Worm (Caenorhabditis elegans): ENCODE results near the gene F53A3.1.

F53A3.1 gene

DNA sequence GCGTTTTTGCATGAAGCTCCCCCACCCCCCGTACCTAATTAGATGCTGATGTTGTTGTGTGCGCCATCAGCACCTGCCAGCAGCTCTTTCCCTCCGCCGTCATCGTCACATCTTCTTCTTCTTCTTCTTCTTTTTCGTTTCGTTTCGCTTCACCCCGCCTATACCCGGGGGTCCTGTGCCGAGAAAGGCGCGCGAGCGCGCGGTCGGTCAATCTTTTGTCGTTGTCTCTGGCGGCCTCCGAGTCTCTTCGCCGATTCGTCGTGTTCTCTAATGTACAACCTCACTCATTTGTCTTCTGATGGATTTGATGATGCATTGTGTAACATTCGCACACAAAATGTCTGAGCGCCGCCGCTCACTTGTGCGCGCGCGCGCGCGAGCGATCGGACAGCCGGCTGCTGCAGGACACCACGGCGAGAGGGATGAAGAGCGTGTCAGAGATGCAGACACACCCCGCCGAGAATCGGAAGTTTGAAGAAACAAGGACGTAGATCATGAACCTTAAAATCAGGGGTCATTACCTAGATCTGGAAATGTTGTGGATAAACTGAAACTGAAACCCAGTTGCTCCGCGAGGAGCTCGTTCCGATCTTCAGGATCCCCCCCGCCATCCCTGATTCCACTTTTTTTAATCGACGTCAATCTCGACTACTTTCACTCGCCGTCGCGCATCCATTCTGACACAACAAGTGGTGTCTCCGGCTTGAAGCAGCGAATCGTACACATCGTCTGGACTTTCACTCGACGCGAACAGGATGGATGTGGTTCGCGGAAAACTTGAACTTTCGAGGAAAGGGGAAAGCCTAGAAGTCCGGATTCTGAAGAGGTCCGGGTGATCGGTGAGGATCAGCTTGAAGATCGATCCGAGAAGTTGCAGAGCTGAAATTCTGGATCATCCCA is 19.8 kb downstream of the F53A3.1 start:
- TF ChIP-seq ztf-11 (tag; optimal IDR thresholded peaks at IDR 0.05) (peak; percentile 39), sma-3 (GFP tag; optimal IDR thresholded peaks at IDR 0.05) (peak; percentile 91), Y55F3AM.14 (GFP tag; optimal IDR thresholded peaks at IDR 0.05) (peak; percentile 99), R02D3.7 (tag; optimal IDR thresholded peaks at IDR 0.05) (no peak), unc-62 (GFP tag; optimal IDR thresholded peaks at IDR 0.05) (peak; percentile 78), alr-1 (tag; optimal IDR thresholded peaks at IDR 0.05) (no peak), nhr-129 (tag; optimal IDR thresholded peaks at IDR 0.05) (peak; percentile 90), fos-1 (tag; optimal IDR thresholded peaks at IDR 0.05) (peak; percentile 71), aly-2 (tag; optimal IDR thresholded peaks at IDR 0.05) (no peak), ZK546.5 (tag; optimal IDR thresholded peaks at IDR 0.05) (no peak), nhr-21 (tag; optimal IDR thresholded peaks at IDR 0.05) (peak; percentile 96), skn-1 (tag; optimal IDR thresholded peaks at IDR 0.05) (no peak), mab-5 (tag; optimal IDR thresholded peaks at IDR 0.05) (peak; percentile 94), mbf-1 (tag; optimal IDR thresholded peaks at IDR 0.05) (no peak), elt-3 (tag; optimal IDR thresholded peaks at IDR 0.05) (no peak), zag-1 (tag; optimal IDR thresholded peaks at IDR 0.05) (peak; percentile 85), blmp-1 (tag; optimal IDR thresholded peaks at IDR 0.05; ENCODE audit: insufficient read depth) (peak; percentile 86), lin-13 (GFP tag; optimal IDR thresholded peaks at IDR 0.05) (peak; percentile 81), nhr-25 (tag; optimal IDR thresholded peaks at IDR 0.05) (peak; percentile 96), C34F6.9 (tag; optimal IDR thresholded peaks at IDR 0.05) (peak; percentile 68), dmd-4 (tag; optimal IDR thresholded peaks at IDR 0.05) (no peak), peb-1 (tag; optimal IDR thresholded peaks at IDR 0.05) (no peak), gmeb-1 (tag; optimal IDR thresholded peaks at IDR 0.05) (peak; percentile 66), lin-39 (tag; optimal IDR thresholded peaks at IDR 0.05) (no peak), ceh-82 (tag; optimal IDR thresholded peaks at IDR 0.05) (peak; percentile 64), F13H6.1 (tag; optimal IDR thresholded peaks at IDR 0.05) (peak; percentile 99), nhr-12 (tag; optimal IDR thresholded peaks at IDR 0.05) (no peak), mdl-1 (tag; optimal IDR thresholded peaks at IDR 0.05) (peak; percentile 85 to 93), crh-2 (tag; optimal IDR thresholded peaks at IDR 0.05) (peak; percentile 85), nhr-11 (tag; optimal IDR thresholded peaks at IDR 0.05) (no peak), nhr-237 (tag; optimal IDR thresholded peaks at IDR 0.05) (peak; percentile 6), lin-11 (tag; optimal IDR thresholded peaks at IDR 0.05) (peak; percentile 73), ztf-1 (GFP tag; conservative IDR thresholded peaks at IDR 0.05) (no peak), nhr-10 (tag; optimal IDR thresholded peaks at IDR 0.05) (no peak), lsy-2 (tag; optimal IDR thresholded peaks at IDR 0.05) (peak in 1 of 2 experiments; percentile 88), sma-9 (GFP tag; optimal IDR thresholded peaks at IDR 0.05) (peak; percentile 100), sma-9 (tag; optimal IDR thresholded peaks at IDR 0.05) (peak; percentile 52), elt-1 (tag; optimal IDR thresholded peaks at IDR 0.05) (no peak), ceh-16 (tag; optimal IDR thresholded peaks at IDR 0.05) (peak; percentile 94), nhr-23 (tag; optimal IDR thresholded peaks at IDR 0.05) (no peak), nhr-6 (tag; optimal IDR thresholded peaks at IDR 0.05) (peak; percentile 65), nhr-77 (tag; optimal IDR thresholded peaks at IDR 0.05) (peak; percentile 21), unc-55 (GFP tag; optimal IDR thresholded peaks at IDR 0.05) (peak; percentile 74), unc-39 (tag; optimal IDR thresholded peaks at IDR 0.05) (no peak), ama-1 (optimal IDR thresholded peaks at IDR 0.05) (no peak), sem-4 (tag; optimal IDR thresholded peaks at IDR 0.05) (peak; percentile 95), ztf-4 (tag; optimal IDR thresholded peaks at IDR 0.05) (peak; percentile 77), snpc-4 (tag; optimal IDR thresholded peaks at IDR 0.05) (no peak), egl-27 (tag; optimal IDR thresholded peaks at IDR 0.05) (peak; percentile 97)
